Worm (Caenorhabditis elegans) whole organism, late embryonic: Measurements from ENCODE around the gene cyp-25A2.

ENCODE experiments used
- K02D7.2 ChIP-seq: sonication (generic microtip); optimal IDR thresholded peaks from 2 replicates; lab custom pipeline; 2017; ENCODE audit warnings: mild to moderate bottlenecking, missing genetic modification characterization, missing compliant biosample characterization
- K09A11.1 ChIP-seq: sonication (generic microtip); optimal IDR thresholded peaks from 2 replicates; lab custom pipeline; 2017; ENCODE audit warnings: antibody characterized with exemption, mild to moderate bottlenecking, missing genetic modification characterization, missing compliant biosample characterization; ENCODE audit not compliant: insufficient read depth
- Y22D7AL.16 ChIP-seq: sonication (generic microtip); optimal IDR thresholded peaks from 2 replicates; lab custom pipeline; 2016; ENCODE audit warnings: missing genetic modification characterization, missing compliant biosample characterization
- ama-1 ChIP-seq: fragments of 150-350 bp; optimal IDR thresholded peaks from 2 replicates; lab custom pipeline; 2014
- ceh-14 ChIP-seq: sonication (generic microtip); optimal IDR thresholded peaks from 2 replicates; lab custom pipeline; 2016; ENCODE audit warnings: missing genotype, missing genetic modification characterization, missing compliant biosample characterization
- ceh-18 ChIP-seq: sonication (generic microtip); optimal IDR thresholded peaks from 2 replicates; lab custom pipeline; 2016; ENCODE audit warnings: missing genetic modification characterization, missing compliant biosample characterization
- ceh-19 ChIP-seq: fragments of 200-800 bp; sonication (Bioruptor generic); optimal IDR thresholded peaks from 2 replicates; lab custom pipeline; 2018; ENCODE audit warnings: mild to moderate bottlenecking, missing genetic modification characterization, missing compliant biosample characterization
- ceh-2 ChIP-seq: sonication (generic microtip); optimal IDR thresholded peaks from 2 replicates; lab custom pipeline; 2016; ENCODE audit warnings: missing genotype, missing genetic modification characterization, missing compliant biosample characterization
- ceh-22 ChIP-seq: sonication (generic microtip); optimal IDR thresholded peaks from 2 replicates; lab custom pipeline; 2017; ENCODE audit warnings: missing biosample characterization, missing genetic modification characterization
- ceh-24 ChIP-seq: sonication (generic microtip); optimal IDR thresholded peaks from 2 replicates; lab custom pipeline; 2016; ENCODE audit warnings: mild to moderate bottlenecking, missing genetic modification characterization, missing compliant biosample characterization
- ceh-30 ChIP-seq: fragments of 150-350 bp; optimal IDR thresholded peaks from 2 replicates; lab custom pipeline; 2014; ENCODE audit warnings: missing biosample characterization, missing genetic modification characterization
- ceh-45 ChIP-seq: fragments of 200-800 bp; sonication (Bioruptor generic); IDR thresholded peaks from 2 replicates; pipeline ENCODE4 v1.3.6; 2022; ENCODE audit warnings: missing genetic modification reagents, missing genetic modification characterization, missing compliant biosample characterization
- ceh-6 ChIP-seq: fragments of 200-800 bp; sonication (Bioruptor generic); optimal IDR thresholded peaks from 2 replicates; lab custom pipeline; 2018; ENCODE audit warnings: mild to moderate bottlenecking, missing genetic modification characterization, missing compliant biosample characterization
- ceh-9 ChIP-seq: sonication (generic microtip); optimal IDR thresholded peaks from 2 replicates; lab custom pipeline; 2016; ENCODE audit warnings: mild to moderate bottlenecking, missing genetic modification characterization, inconsistent platforms, missing compliant biosample characterization
- che-1 ChIP-seq: sonication (generic microtip); optimal IDR thresholded peaks from 2 replicates; lab custom pipeline; 2016; ENCODE audit warnings: mild to moderate bottlenecking, missing genetic modification characterization, missing compliant biosample characterization
- dmd-4 ChIP-seq: sonication (generic microtip); optimal IDR thresholded peaks from 2 replicates; lab custom pipeline; 2016; ENCODE audit warnings: borderline replicate concordance, missing genetic modification characterization, missing compliant biosample characterization
- dve-1 ChIP-seq: sonication (generic microtip); optimal IDR thresholded peaks from 2 replicates; lab custom pipeline; 2017; ENCODE audit warnings: antibody characterized with exemption, mild to moderate bottlenecking, missing genetic modification characterization, missing compliant biosample characterization
- ets-4 ChIP-seq: sonication (generic microtip); optimal IDR thresholded peaks from 2 replicates; lab custom pipeline; 2016; ENCODE audit warnings: missing genetic modification characterization, missing compliant biosample characterization
- eyg-1 ChIP-seq: sonication (generic microtip); optimal IDR thresholded peaks from 2 replicates; lab custom pipeline; 2016; ENCODE audit warnings: missing genotype, missing genetic modification characterization, missing compliant biosample characterization
- fax-1 ChIP-seq: sonication (generic microtip); optimal IDR thresholded peaks from 2 replicates; lab custom pipeline; 2016; ENCODE audit warnings: missing genotype, missing genetic modification characterization, missing compliant biosample characterization
- fkh-6 ChIP-seq: sonication (generic microtip); optimal IDR thresholded peaks from 2 replicates; lab custom pipeline; 2016; ENCODE audit warnings: missing genetic modification characterization, missing compliant biosample characterization
- gmeb-2 ChIP-seq: sonication (generic microtip); optimal IDR thresholded peaks from 2 replicates; lab custom pipeline; 2016; ENCODE audit warnings: missing genetic modification characterization, inconsistent platforms, missing compliant biosample characterization
- hlh-15 ChIP-seq: sonication (generic microtip); optimal IDR thresholded peaks from 2 replicates; lab custom pipeline; 2016; ENCODE audit warnings: missing genetic modification characterization, missing compliant biosample characterization
- hlh-30 ChIP-seq: sonication (generic microtip); optimal IDR thresholded peaks from 2 replicates; lab custom pipeline; 2017; ENCODE audit warnings: antibody characterized with exemption, missing genetic modification characterization, missing compliant biosample characterization; ENCODE audit not compliant: insufficient read depth
- hlh-6 ChIP-seq: sonication (generic microtip); optimal IDR thresholded peaks from 2 replicates; lab custom pipeline; 2016; ENCODE audit warnings: missing genotype, missing genetic modification characterization, missing compliant biosample characterization
- hlh-8 ChIP-seq: sonication (generic microtip); optimal IDR thresholded peaks from 2 replicates; lab custom pipeline; 2016; ENCODE audit warnings: missing genotype, missing genetic modification characterization, missing compliant biosample characterization
- lim-6 ChIP-seq: sonication (generic microtip); optimal IDR thresholded peaks from 2 replicates; lab custom pipeline; 2016; ENCODE audit warnings: missing genetic modification characterization, missing compliant biosample characterization
- lin-11 ChIP-seq: fragments of 200-800 bp; sonication (Bioruptor generic); optimal IDR thresholded peaks from 2 replicates; lab custom pipeline; 2018; ENCODE audit warnings: mild to moderate bottlenecking, missing genetic modification characterization, missing compliant biosample characterization
- mec-3 ChIP-seq: sonication (generic microtip); optimal IDR thresholded peaks from 2 replicates; lab custom pipeline; 2016; ENCODE audit warnings: borderline replicate concordance, missing genetic modification characterization, missing compliant biosample characterization
- nfya-1 ChIP-seq: sonication (generic microtip); optimal IDR thresholded peaks from 2 replicates; lab custom pipeline; 2017; ENCODE audit warnings: missing genetic modification characterization, mild to moderate bottlenecking, missing compliant biosample characterization, antibody characterized with exemption, moderate library complexity
- nhr-11 ChIP-seq: fragments of 150-350 bp; optimal IDR thresholded peaks from 2 replicates; lab custom pipeline; 2014; ENCODE audit warnings: missing biosample characterization, missing genetic modification characterization
- odd-2 ChIP-seq: sonication (generic microtip); optimal IDR thresholded peaks from 2 replicates; lab custom pipeline; 2017; ENCODE audit warnings: antibody characterized with exemption, mild to moderate bottlenecking, missing genetic modification characterization, missing compliant biosample characterization
- pag-3 ChIP-seq: sonication (generic microtip); optimal IDR thresholded peaks from 2 replicates; lab custom pipeline; 2016; ENCODE audit warnings: missing compliant biosample characterization, missing genetic modification characterization, borderline replicate concordance
- pax-1 ChIP-seq: fragments of 150-350 bp; optimal IDR thresholded peaks from 2 replicates; lab custom pipeline; 2014; ENCODE audit warnings: missing biosample characterization, missing genetic modification characterization
- pha-4 ChIP-seq: fragments of 150-350 bp; optimal IDR thresholded peaks from 2 replicates; lab custom pipeline; 2018; ENCODE audit warnings: missing biosample characterization, missing genetic modification reagents, missing genetic modification characterization
- pqm-1 ChIP-seq: sonication (generic microtip); optimal IDR thresholded peaks from 2 replicates; lab custom pipeline; 2016; ENCODE audit warnings: missing genetic modification characterization, missing compliant biosample characterization
- pros-1 ChIP-seq: fragments of 150-350 bp; optimal IDR thresholded peaks from 2 replicates; lab custom pipeline; 2014; ENCODE audit warnings: missing biosample characterization, missing genetic modification reagents, missing genetic modification characterization
- rnt-1 ChIP-seq: sonication (generic microtip); optimal IDR thresholded peaks from 2 replicates; lab custom pipeline; 2016; ENCODE audit warnings: missing genetic modification characterization, missing compliant biosample characterization
- sdc-2 ChIP-seq: sonication (generic microtip); optimal IDR thresholded peaks from 2 replicates; lab custom pipeline; 2016; ENCODE audit warnings: missing genotype, missing genetic modification characterization, missing compliant biosample characterization
- sox-4 ChIP-seq: sonication (generic microtip); optimal IDR thresholded peaks from 2 replicates; lab custom pipeline; 2017; ENCODE audit warnings: mild to moderate bottlenecking, missing genetic modification characterization, inconsistent platforms, missing compliant biosample characterization
- syd-9 ChIP-seq: sonication (generic microtip); optimal IDR thresholded peaks from 2 replicates; lab custom pipeline; 2016; ENCODE audit warnings: mild to moderate bottlenecking, missing genetic modification characterization, moderate library complexity, missing compliant biosample characterization
- tbx-2 ChIP-seq: sonication (generic microtip); optimal IDR thresholded peaks from 2 replicates; lab custom pipeline; 2016; ENCODE audit warnings: missing genetic modification characterization, missing compliant biosample characterization
- tbx-7 ChIP-seq: sonication (generic microtip); optimal IDR thresholded peaks from 2 replicates; lab custom pipeline; 2016; ENCODE audit warnings: missing genotype, missing genetic modification characterization, missing compliant biosample characterization
- ttx-3 ChIP-seq: sonication (generic microtip); optimal IDR thresholded peaks from 2 replicates; lab custom pipeline; 2016; ENCODE audit warnings: missing genetic modification reagents, missing genetic modification characterization, missing compliant biosample characterization
- unc-3 ChIP-seq, 2 experiments: fragments of 200-800 bp in 1 of 2; sonication (Bioruptor generic) in 1 of 2; sonication (generic microtip) in 1 of 2; conservative IDR thresholded peaks in 1 of 2; optimal IDR thresholded peaks in 1 of 2; 2 replicates each; pipeline versions ENCODE4 v1.3.6 to Lab custom; 2016 to 2022; ENCODE audit warnings: missing compliant biosample characterization in 2 of 2, missing genetic modification characterization in 2 of 2, missing genetic modification reagents in 1 of 2
- unc-42 ChIP-seq: sonication (generic microtip); optimal IDR thresholded peaks from 2 replicates; lab custom pipeline; 2016; ENCODE audit warnings: missing genotype, missing genetic modification characterization, missing compliant biosample characterization
- unc-86 ChIP-seq: sonication (generic microtip); optimal IDR thresholded peaks from 2 replicates; lab custom pipeline; 2016; ENCODE audit warnings: missing genetic modification characterization, missing compliant biosample characterization
- zip-5 ChIP-seq: sonication (generic microtip); optimal IDR thresholded peaks from 2 replicates; lab custom pipeline; 2016; ENCODE audit warnings: missing genetic modification characterization, missing compliant biosample characterization

The cyp-25A2 gene

DNA sequence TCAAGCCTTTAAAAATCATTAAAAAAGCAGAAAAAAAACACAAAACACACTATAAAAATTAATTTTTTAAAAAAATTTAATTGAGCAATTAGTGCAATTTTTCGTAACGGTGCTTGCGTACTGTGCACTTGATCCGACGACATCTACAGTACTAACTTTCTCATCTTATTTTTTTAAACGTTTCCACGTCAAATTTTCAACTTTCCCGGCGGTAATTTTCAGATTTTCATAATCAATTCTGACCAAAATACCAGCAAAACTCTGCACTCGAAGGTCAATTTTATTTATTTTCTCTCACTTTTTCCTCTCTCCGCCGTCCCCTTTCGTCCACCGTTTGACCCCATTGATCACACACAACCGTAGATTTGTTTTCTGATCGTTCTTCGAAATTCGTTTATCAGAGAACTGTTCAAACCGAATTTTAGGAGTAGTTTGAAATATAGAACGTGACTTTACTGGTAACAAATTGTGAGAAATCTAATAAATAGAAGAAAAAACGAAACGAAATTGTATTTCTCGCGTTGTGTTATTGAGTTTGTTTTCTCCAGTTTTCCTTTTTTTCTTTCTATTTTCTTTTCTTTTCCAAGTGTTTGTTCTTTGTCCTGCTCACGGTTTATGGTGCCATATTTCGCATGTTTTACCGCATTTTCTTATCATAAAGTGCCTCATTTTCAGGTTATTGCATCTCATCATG lies 28.9 kb downstream of the cyp-25A2 start, which contains the start of gene acs-19:
acs-19 (plus strand) TSS at position 676 of the 694 bp plus-strand sequence.
- TF ChIP-seq eyg-1 (tag; lab: Kevin White, UChicago), result no peak
- TF ChIP-seq unc-42 (tag; lab: Kevin White, UChicago), result peak; percentile 83
- TF ChIP-seq sox-4 (tag; lab: Kevin White, UChicago), result no peak
- TF ChIP-seq, all 69 proteins: peak for 1

DNA sequence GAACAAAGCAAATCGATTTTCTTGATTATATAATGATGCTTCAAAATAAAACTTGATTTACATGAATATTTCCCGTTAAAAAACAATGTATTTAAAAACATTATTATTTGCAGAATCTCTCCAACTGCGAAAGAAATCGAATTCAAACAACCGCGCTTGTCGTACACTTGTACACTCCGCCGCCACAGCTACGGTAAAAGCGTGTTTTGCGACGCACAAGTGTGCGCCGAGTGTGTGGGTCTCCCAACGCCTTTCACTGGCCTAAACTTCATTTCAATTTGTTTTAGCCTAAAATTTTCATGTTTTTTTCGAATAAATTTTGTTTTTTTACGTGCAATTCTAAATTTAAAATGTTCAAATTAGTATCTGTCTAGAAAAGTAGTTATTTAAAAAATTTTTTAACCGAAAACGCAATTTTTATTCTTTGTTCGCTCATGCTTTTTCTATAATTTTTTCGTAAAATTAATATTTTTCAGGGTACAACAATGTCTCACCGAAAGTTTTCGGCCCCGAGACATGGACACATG lies 32.4 kb downstream of the cyp-25A2 start, which contains the start of gene rpl-3:
rpl-3 (plus strand) TSS at position 477 of the 527 bp plus-strand sequence.
- TF ChIP-seq pqm-1 (tag; lab: Kevin White, UChicago) (peak; percentile 97), pha-4 (tag; lab: Kevin White, UChicago) (no peak), pax-1 (tag; lab: Kevin White, UChicago) (peak; percentile 97), hlh-6 (peak; percentile 88), ceh-18 (tag; lab: Kevin White, UChicago) (peak; percentile 100), zip-5 (tag; lab: Kevin White, UChicago) (peak; percentile 63), pag-3 (peak; percentile 90), ceh-14 (tag; lab: Kevin White, UChicago) (peak; percentile 99), ets-4 (tag; lab: Kevin White, UChicago) (peak; percentile 99), fax-1 (tag; lab: Kevin White, UChicago) (peak; percentile 84), nfya-1 (tag; lab: Kevin White, UChicago) (peak; percentile 100), fkh-6 (tag; lab: Kevin White, UChicago) (peak; percentile 81), ceh-45 (GFP tag; lab: Robert Waterston, UW) (peak; percentile 90), rnt-1 (tag; lab: Kevin White, UChicago) (peak; percentile 100), odd-2 (tag; lab: Kevin White, UChicago) (peak; percentile 52), hlh-30 (tag; lab: Kevin White, UChicago) (peak; percentile 88), lin-11 (tag; lab: Kevin White, UChicago) (peak; percentile 74), ama-1 (lab: Kevin White, UChicago) (no peak), che-1 (tag; lab: Kevin White, UChicago) (peak; percentile 81), unc-42 (tag; lab: Kevin White, UChicago) (peak; percentile 100), Y22D7AL.16 (peak; percentile 97), ceh-22 (tag; lab: Kevin White, UChicago) (peak; percentile 85), tbx-7 (tag; lab: Kevin White, UChicago) (peak; percentile 89), sox-4 (tag; lab: Kevin White, UChicago) (peak; percentile 96), tbx-2 (tag; lab: Kevin White, UChicago) (peak; percentile 100), unc-86 (tag; lab: Kevin White, UChicago) (peak; percentile 99), syd-9 (peak; percentile 98), mec-3 (tag; lab: Kevin White, UChicago) (no peak), unc-3 (GFP tag; conservative IDR thresholded peaks at IDR 0.05; lab: Robert Waterston, UW) (peak; percentile 95), unc-3 (tag; optimal IDR thresholded peaks at IDR 0.05; lab: Kevin White, UChicago) (peak; percentile 98), dve-1 (tag; lab: Kevin White, UChicago) (peak; percentile 99), sdc-2 (peak; percentile 88), K02D7.2 (tag; lab: Kevin White, UChicago) (peak; percentile 96), ttx-3 (tag; lab: Kevin White, UChicago) (peak; percentile 94), hlh-8 (tag; lab: Kevin White, UChicago) (peak; percentile 96), ceh-19 (peak; percentile 96), gmeb-2 (tag; lab: Kevin White, UChicago) (peak; percentile 96), pros-1 (tag; lab: Kevin White, UChicago) (peak; percentile 97), ceh-6 (peak; percentile 87), nhr-11 (tag; lab: Kevin White, UChicago) (peak; percentile 96), hlh-15 (tag; lab: Kevin White, UChicago) (peak; percentile 81), dmd-4 (tag; lab: Kevin White, UChicago) (peak; percentile 85), K09A11.1 (tag; lab: Kevin White, UChicago) (peak; percentile 96), ceh-2 (peak; percentile 94), ceh-30 (tag; lab: Kevin White, UChicago) (peak; percentile 98), ceh-24 (tag; lab: Kevin White, UChicago) (peak; percentile 95), ceh-9 (tag; lab: Kevin White, UChicago) (no peak), lim-6 (tag; lab: Kevin White, UChicago) (peak; percentile 95)
